Worm (Caenorhabditis elegans) whole organism, L2 larva: Measurements from ENCODE around the gene F41C3.11.

Source experiments
- dmd-4 ChIP-seq: sonication (generic microtip); optimal IDR thresholded peaks from 2 replicates; lab custom pipeline; 2017; ENCODE audit warnings: missing biosample characterization, missing genetic modification characterization
- egl-27 ChIP-seq: sonication (generic microtip); optimal IDR thresholded peaks from 3 replicates; lab custom pipeline; 2017; ENCODE audit warnings: missing biosample characterization, missing genetic modification reagents, missing genetic modification characterization
- fos-1 ChIP-seq: fragments of 150-350 bp; optimal IDR thresholded peaks from 2 replicates; lab custom pipeline; 2014; ENCODE audit warnings: missing biosample characterization, missing genetic modification characterization
- mab-5 ChIP-seq: fragments of 150-350 bp; optimal IDR thresholded peaks from 2 replicates; lab custom pipeline; 2014; ENCODE audit warnings: missing biosample characterization, missing genetic modification characterization
- nhr-12 ChIP-seq: fragments of 150-350 bp; optimal IDR thresholded peaks from 2 replicates; lab custom pipeline; 2014; ENCODE audit warnings: missing biosample characterization, missing genetic modification characterization
- nhr-237 ChIP-seq: fragments of 150-350 bp; optimal IDR thresholded peaks from 2 replicates; lab custom pipeline; 2014; ENCODE audit warnings: missing biosample characterization, missing genetic modification characterization
- snpc-4 ChIP-seq: fragments of 150-350 bp; optimal IDR thresholded peaks from 2 replicates; lab custom pipeline; 2014; ENCODE audit warnings: missing biosample characterization, missing genetic modification characterization

DNA sequence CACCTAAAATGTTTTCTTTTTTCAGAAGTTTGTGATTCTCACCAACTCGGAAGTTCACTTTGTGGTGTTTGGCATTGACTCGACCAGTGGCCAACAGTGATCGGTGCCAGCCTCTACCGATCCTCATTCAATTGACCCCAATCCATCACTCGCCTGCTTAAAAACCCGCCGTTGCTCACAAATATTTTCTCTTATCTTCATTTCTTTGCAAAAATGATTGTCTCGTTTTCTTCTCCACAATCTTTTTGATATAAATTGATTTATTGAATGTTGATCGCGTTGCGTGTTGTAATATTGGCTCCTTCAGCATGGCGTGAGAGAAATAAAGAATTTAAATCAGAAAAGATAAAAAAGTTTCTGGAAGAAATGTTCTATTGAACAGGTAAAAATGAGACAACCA lies 2.8 kb upstream of the F41C3.11 start:
- TF ChIP-seq mab-5 (peak; percentile 30), nhr-237 (tag; lab: Kevin White, UChicago) (no peak), egl-27 (no peak), dmd-4 (tag; lab: Kevin White, UChicago) (no peak), nhr-12 (tag; lab: Kevin White, UChicago) (no peak), snpc-4 (tag; lab: Kevin White, UChicago) (no peak), fos-1 (no peak)
